Worm (Caenorhabditis elegans) whole organism, L4 larva: ENCODE measurements around the gene F20B6.4.
A peak's percentile ranks its signal among the peaks of the same experiment; 100 is the strongest.

Experiments used
- D1046.2 ChIP-seq: fragments of 200-800 bp; sonication (Bioruptor generic); IDR thresholded peaks from 2 replicates; pipeline ENCODE4 v1.3.6; 2022; ENCODE audit warnings: missing genetic modification characterization, missing compliant biosample characterization
- F10B5.3 ChIP-seq: sonication (generic microtip); optimal IDR thresholded peaks from 2 replicates; lab custom pipeline; 2016; ENCODE audit warnings: mild to moderate bottlenecking, missing genetic modification characterization, missing compliant biosample characterization
- F37D6.2 ChIP-seq: sonication (generic microtip); optimal IDR thresholded peaks from 2 replicates; lab custom pipeline; 2016; ENCODE audit warnings: mild to moderate bottlenecking, missing genetic modification characterization, missing compliant biosample characterization
- R02D3.7 ChIP-seq: fragments of 150-350 bp; sonication (generic microtip); optimal IDR thresholded peaks from 3 replicates; lab custom pipeline; 2014; ENCODE audit warnings: missing biosample characterization, missing genetic modification characterization
- T20F7.1 ChIP-seq: fragments of 200-800 bp; sonication (Bioruptor generic); optimal IDR thresholded peaks from 2 replicates; lab custom pipeline; 2018; ENCODE audit warnings: mild to moderate bottlenecking, missing genetic modification characterization, missing compliant biosample characterization
- T26A8.4 ChIP-seq: fragments of 200-800 bp; sonication (Bioruptor generic); IDR thresholded peaks from 2 replicates; pipeline ENCODE4 v1.3.6; 2022; ENCODE audit warnings: missing genetic modification characterization, missing compliant biosample characterization
- Y75B8A.6 ChIP-seq: fragments of 200-800 bp; sonication (Bioruptor generic); IDR thresholded peaks from 2 replicates; pipeline ENCODE4 v1.3.6; 2022; ENCODE audit warnings: missing genetic modification reagents, missing genetic modification characterization, missing compliant biosample characterization
- ZK546.5 ChIP-seq, 2 experiments: sonication (generic microtip); optimal IDR thresholded peaks; 2 replicates each; lab custom pipeline; 2017; ENCODE audit warnings: missing biosample characterization in 2 of 2, missing genetic modification characterization in 2 of 2
- aha-1 ChIP-seq: fragments of 150-350 bp; peaks from one replicate; lab custom pipeline; 2014; ENCODE audit warnings: missing biosample characterization, missing genetic modification characterization
- arid-1 ChIP-seq: fragments of 200-800 bp; sonication (Bioruptor generic); conservative IDR thresholded peaks from 2 replicates; pipeline ENCODE4 v1.3.6; 2022; ENCODE audit warnings: missing genetic modification reagents, missing genetic modification characterization, missing compliant biosample characterization
- attf-4 ChIP-seq: sonication (generic microtip); optimal IDR thresholded peaks from 3 replicates; lab custom pipeline; 2017; ENCODE audit warnings: missing biosample characterization, missing genetic modification characterization
- ceh-32 ChIP-seq: sonication (generic microtip); optimal IDR thresholded peaks from 2 replicates; lab custom pipeline; 2016; ENCODE audit warnings: mild to moderate bottlenecking, missing genetic modification characterization, missing compliant biosample characterization; ENCODE audit not compliant: poor library complexity
- ceh-62 ChIP-seq: sonication (generic microtip); optimal IDR thresholded peaks from 2 replicates; lab custom pipeline; 2017; ENCODE audit warnings: missing biosample characterization, missing genetic modification characterization
- ceh-82 ChIP-seq: sonication (generic microtip); optimal IDR thresholded peaks from 2 replicates; lab custom pipeline; 2017; ENCODE audit warnings: missing biosample characterization, missing genetic modification characterization
- dmd-6 ChIP-seq: fragments of 200-800 bp; sonication (Bioruptor generic); IDR thresholded peaks from 2 replicates; pipeline ENCODE4 v1.3.6; 2022; ENCODE audit warnings: missing genetic modification reagents, missing genetic modification characterization, missing compliant biosample characterization
- dmd-8 ChIP-seq: fragments of 200-800 bp; sonication (Bioruptor generic); IDR thresholded peaks from 2 replicates; pipeline ENCODE4 v1.3.6; 2022; ENCODE audit warnings: missing genetic modification characterization, missing compliant biosample characterization
- egl-43 ChIP-seq: fragments of 200-800 bp; sonication (Bioruptor generic); IDR thresholded peaks from 2 replicates; pipeline ENCODE4 v1.3.6; 2022; ENCODE audit warnings: missing genetic modification reagents, missing genetic modification characterization, missing compliant biosample characterization
- gei-8 ChIP-seq: fragments of 200-800 bp; sonication (Bioruptor generic); optimal IDR thresholded peaks from 2 replicates; lab custom pipeline; 2018; ENCODE audit warnings: mild to moderate bottlenecking, missing genetic modification characterization, missing compliant biosample characterization
- hif-1 ChIP-seq, 2 experiments: sonication (generic microtip); optimal IDR thresholded peaks; 2 replicates each; lab custom pipeline; 2016 to 2017; ENCODE audit warnings: missing compliant biosample characterization in 2 of 2, missing genetic modification characterization in 2 of 2, missing genetic modification reagents in 2 of 2, missing genotype in 2 of 2, mild to moderate bottlenecking in 1 of 2
- hmg-1.1 ChIP-seq: fragments of 200-800 bp; sonication (Bioruptor generic); IDR thresholded peaks from 2 replicates; pipeline ENCODE4 v1.3.6; 2022; ENCODE audit warnings: missing genetic modification reagents, missing genetic modification characterization, missing compliant biosample characterization
- jun-1 ChIP-seq: fragments of 150-350 bp; optimal IDR thresholded peaks from 2 replicates; lab custom pipeline; 2014; ENCODE audit warnings: missing biosample characterization, missing genetic modification reagents, missing genetic modification characterization
- lin-13 ChIP-seq: fragments of 150-350 bp; optimal IDR thresholded peaks from 2 replicates; lab custom pipeline; 2014; ENCODE audit warnings: missing biosample characterization, missing genetic modification reagents, missing genetic modification characterization
- lin-29 ChIP-seq: fragments of 200-800 bp; sonication (Bioruptor generic); IDR thresholded peaks from 2 replicates; pipeline ENCODE4 v1.3.6; 2022; ENCODE audit warnings: missing genetic modification reagents, missing genetic modification characterization, missing compliant biosample characterization
- lin-38 ChIP-seq: fragments of 200-800 bp; sonication (Bioruptor generic); IDR thresholded peaks from 2 replicates; pipeline ENCODE4 v1.3.6; 2022; ENCODE audit warnings: missing genetic modification reagents, missing genetic modification characterization, missing compliant biosample characterization
- madf-9 ChIP-seq: fragments of 200-800 bp; sonication (Bioruptor generic); conservative IDR thresholded peaks from 2 replicates; pipeline ENCODE4 v1.3.6; 2022; ENCODE audit warnings: missing genetic modification reagents, missing genetic modification characterization, missing compliant biosample characterization
- mep-1 ChIP-seq: fragments of 150-350 bp; sonication (generic microtip); optimal IDR thresholded peaks from 3 replicates; lab custom pipeline; 2014; ENCODE audit warnings: missing biosample characterization, missing genetic modification characterization
- mes-2 ChIP-seq: sonication (generic microtip); optimal IDR thresholded peaks from 2 replicates; lab custom pipeline; 2016; ENCODE audit warnings: missing genotype, mild to moderate bottlenecking, missing genetic modification characterization, missing compliant biosample characterization; ENCODE audit not compliant: poor library complexity, severe bottlenecking
- mxl-3 ChIP-seq: fragments of 200-800 bp; sonication (Bioruptor generic); optimal IDR thresholded peaks from 2 replicates; lab custom pipeline; 2018; ENCODE audit warnings: mild to moderate bottlenecking, missing genetic modification characterization, missing compliant biosample characterization
- nhr-10 ChIP-seq: fragments of 150-350 bp; optimal IDR thresholded peaks from 2 replicates; lab custom pipeline; 2014; ENCODE audit warnings: missing biosample characterization, missing genetic modification characterization
- nhr-237 ChIP-seq: sonication (generic microtip); optimal IDR thresholded peaks from 2 replicates; lab custom pipeline; 2017; ENCODE audit warnings: missing biosample characterization, missing genetic modification characterization
- nhr-25 ChIP-seq: sonication (generic microtip); optimal IDR thresholded peaks from 2 replicates; lab custom pipeline; 2017; ENCODE audit warnings: missing genetic modification characterization, mild to moderate bottlenecking, missing compliant biosample characterization, antibody characterized with exemption, moderate library complexity, borderline replicate concordance; ENCODE audit not compliant: insufficient read depth
- nhr-41 ChIP-seq: fragments of 200-800 bp; sonication (Bioruptor generic); IDR thresholded peaks from 2 replicates; pipeline ENCODE4 v1.3.6; 2022; ENCODE audit warnings: missing genetic modification reagents, missing genetic modification characterization, missing compliant biosample characterization
- nhr-48 ChIP-seq: sonication (generic microtip); optimal IDR thresholded peaks from 2 replicates; lab custom pipeline; 2016; ENCODE audit warnings: mild to moderate bottlenecking, missing genetic modification characterization, missing compliant biosample characterization
- pha-4 ChIP-seq, 2 experiments: fragments of 150-350 bp in 1 of 2; fragments of 200-800 bp in 1 of 2; sonication (Bioruptor generic) in 1 of 2; IDR thresholded peaks in 1 of 2; optimal IDR thresholded peaks in 1 of 2; 2 replicates each; pipeline versions ENCODE4 v1.3.6 to Lab custom; 2014 to 2022; ENCODE audit warnings: missing genetic modification characterization in 2 of 2, missing genetic modification reagents in 2 of 2, missing biosample characterization in 1 of 2, missing compliant biosample characterization in 1 of 2
- pqm-1 ChIP-seq: sonication (generic microtip); optimal IDR thresholded peaks from 2 replicates; lab custom pipeline; 2017; ENCODE audit warnings: missing biosample characterization, missing genetic modification characterization
- saeg-2 ChIP-seq: fragments of 200-800 bp; sonication (Bioruptor generic); IDR thresholded peaks from 2 replicates; pipeline ENCODE4 v1.3.6; 2022; ENCODE audit warnings: missing genetic modification reagents, missing genetic modification characterization, missing compliant biosample characterization
- skn-1 ChIP-seq: fragments of 150-350 bp; optimal IDR thresholded peaks from 2 replicates; lab custom pipeline; 2014; ENCODE audit warnings: missing biosample characterization, missing genetic modification characterization
- snpc-1.2 ChIP-seq: fragments of 200-800 bp; sonication (Bioruptor generic); IDR thresholded peaks from 2 replicates; pipeline ENCODE4 v1.3.6; 2022; ENCODE audit warnings: missing genetic modification reagents, missing genetic modification characterization, missing compliant biosample characterization
- spr-3 ChIP-seq: fragments of 200-800 bp; sonication (Bioruptor generic); optimal IDR thresholded peaks from 2 replicates; lab custom pipeline; 2018; ENCODE audit warnings: mild to moderate bottlenecking, missing genetic modification characterization, missing compliant biosample characterization
- tag-97 ChIP-seq: fragments of 200-800 bp; sonication (Bioruptor generic); IDR thresholded peaks from 2 replicates; pipeline ENCODE4 v1.3.6; 2022; ENCODE audit warnings: missing genetic modification characterization, missing compliant biosample characterization
- tra-1 ChIP-seq: fragments of 200-800 bp; sonication (Bioruptor generic); IDR thresholded peaks from 2 replicates; pipeline ENCODE4 v1.3.6; 2022; ENCODE audit warnings: missing genetic modification reagents, missing genetic modification characterization, missing compliant biosample characterization
- unc-62 ChIP-seq, 3 experiments: fragments of 150-350 bp in 1 of 3; sonication (generic microtip); optimal IDR thresholded peaks in 2 of 3; peaks in 1 of 3; 1 replicate in 1 of 3; 2 replicates in 2 of 3; lab custom pipeline; 2014 to 2017; ENCODE audit warnings: missing biosample characterization in 3 of 3, missing genetic modification characterization in 3 of 3, missing genetic modification reagents in 3 of 3, missing genotype in 1 of 3
- zag-1 ChIP-seq: fragments of 150-350 bp; optimal IDR thresholded peaks from 2 replicates; lab custom pipeline; 2014; ENCODE audit warnings: missing biosample characterization, missing genetic modification characterization
- zfp-2 ChIP-seq: sonication (generic microtip); optimal IDR thresholded peaks from 2 replicates; lab custom pipeline; 2016; ENCODE audit warnings: mild to moderate bottlenecking, missing genetic modification characterization, missing compliant biosample characterization
- zip-11 ChIP-seq: fragments of 200-800 bp; sonication (Bioruptor generic); IDR thresholded peaks from 2 replicates; pipeline ENCODE4 v1.3.6; 2022; ENCODE audit warnings: missing genetic modification characterization, missing compliant biosample characterization
- zip-2 ChIP-seq: fragments of 150-350 bp; optimal IDR thresholded peaks from 2 replicates; lab custom pipeline; 2014; ENCODE audit warnings: missing biosample characterization, missing genetic modification characterization

The F20B6.4 gene

DNA sequence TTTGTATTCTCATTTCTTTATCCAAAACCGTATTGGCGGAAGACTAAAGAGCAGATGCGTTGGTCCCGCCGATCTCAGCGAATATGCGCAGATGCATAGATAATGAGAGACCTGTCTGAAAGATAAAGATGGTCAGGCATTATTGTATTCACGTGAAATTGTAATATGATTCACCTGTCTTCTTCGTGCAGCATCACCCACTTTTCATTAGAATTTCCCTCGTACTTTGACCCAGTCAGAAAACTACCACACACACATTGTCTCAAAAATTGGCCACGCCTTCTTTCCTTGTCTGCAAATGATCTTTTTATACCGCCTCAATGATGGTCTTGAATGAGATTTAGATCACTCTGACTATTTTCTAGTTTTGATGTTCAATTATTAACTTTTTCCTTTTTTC, 50.3 kb downstream of the F20B6.4 start (continued):
- 0 out of 2 replicates have a peak, but pooled peaks have one; percentile 17 for TF ChIP-seq D1046.2
- no peak for TF ChIP-seq lin-38 (GFP tag; lab: Robert Waterston, UW)
- TF ChIP-seq nhr-25 (tag; lab: Kevin White, UChicago): peak; percentile 23
- no peak for TF ChIP-seq spr-3 (GFP tag; lab: Kevin White, UChicago)
- TF ChIP-seq nhr-237 (tag; lab: Kevin White, UChicago): no peak
- TF ChIP-seq tag-97 (GFP tag; lab: Robert Waterston, UW): no peak
- no peak for TF ChIP-seq F37D6.2 (tag; lab: Kevin White, UChicago)
- no peak for TF ChIP-seq madf-9 (GFP tag; lab: Robert Waterston, UW)
- no peak for TF ChIP-seq mep-1 (tag; lab: Kevin White, UChicago)
- TF ChIP-seq unc-62 (GFP tag; optimal IDR thresholded peaks at IDR 0.05 in 1 of 2; lab: Kevin White, UChicago): peak in 1 of 2 experiments; percentile 58
- TF ChIP-seq unc-62 (tag; optimal IDR thresholded peaks at IDR 0.05; lab: Kevin White, UChicago): no peak
- TF ChIP-seq T20F7.1: no peak
- TF ChIP-seq pqm-1: no peak
- peak; percentile 29 for TF ChIP-seq aha-1 (tag; lab: Kevin White, UChicago)
- no peak for TF ChIP-seq snpc-1.2
- no peak for TF ChIP-seq gei-8 (GFP tag; lab: Kevin White, UChicago)
- TF ChIP-seq T26A8.4 (GFP tag; lab: Robert Waterston, UW): no peak; the same call in none of the 2 replicates
- no peak for TF ChIP-seq attf-4 (tag; lab: Kevin White, UChicago)
- no peak for TF ChIP-seq arid-1

DNA sequence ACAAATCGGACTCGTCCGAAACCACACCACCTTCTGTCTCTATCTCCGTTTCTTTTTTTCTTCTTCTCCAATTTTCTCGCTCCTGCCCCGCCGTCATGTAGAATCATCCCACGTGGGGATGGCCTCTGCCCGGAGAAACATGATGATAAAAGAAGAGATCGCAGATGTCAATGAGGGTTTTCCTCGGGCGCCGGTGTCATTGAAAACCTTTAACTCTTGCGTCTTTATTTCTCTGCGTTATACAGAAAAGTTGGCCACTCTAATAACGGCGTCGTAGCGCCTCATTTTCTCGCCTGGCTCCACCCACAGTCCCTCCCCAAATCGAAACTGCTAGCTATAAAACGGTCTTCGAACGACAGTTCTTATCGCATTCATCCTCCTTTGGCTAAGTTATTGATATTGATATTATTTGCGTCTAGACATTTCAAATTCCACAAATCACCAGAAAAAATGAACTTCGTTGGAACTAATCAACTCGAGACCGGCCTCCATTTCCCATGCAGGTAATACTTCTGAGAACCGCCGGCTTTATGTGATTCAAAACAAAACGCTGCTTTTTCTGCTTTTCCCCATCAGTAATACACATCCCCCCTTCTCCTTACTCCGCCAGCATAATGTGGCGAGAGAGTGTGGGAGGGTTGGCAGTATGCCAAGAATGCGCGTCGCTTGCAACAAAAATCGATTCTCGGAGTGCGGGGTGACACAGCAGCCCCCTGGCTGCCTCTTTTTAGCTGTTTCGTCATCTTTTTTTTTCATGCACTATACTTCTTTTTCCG, 51.1 kb downstream of the F20B6.4 start:
- TF ChIP-seq Y75B8A.6 (GFP tag; lab: Robert Waterston, UW): no peak
- TF ChIP-seq jun-1 (tag; lab: Kevin White, UChicago): no peak
- TF ChIP-seq F10B5.3 (tag; lab: Kevin White, UChicago): no peak
- TF ChIP-seq D1046.2: no peak
- TF ChIP-seq zag-1 (tag; lab: Kevin White, UChicago): no peak
- no peak for TF ChIP-seq ceh-82 (tag; lab: Kevin White, UChicago)
- no peak for TF ChIP-seq zip-11 (GFP tag; lab: Robert Waterston, UW)
- no peak for TF ChIP-seq attf-4 (tag; lab: Kevin White, UChicago)
- no peak for TF ChIP-seq lin-29 (GFP tag; lab: Robert Waterston, UW)
- TF ChIP-seq dmd-8 (GFP tag; lab: Robert Waterston, UW): no peak
- no peak for TF ChIP-seq saeg-2
- TF ChIP-seq ceh-32 (tag; lab: Kevin White, UChicago): no peak
- TF ChIP-seq skn-1: no peak
- peak; percentile 64 for TF ChIP-seq F37D6.2 (tag; lab: Kevin White, UChicago)
- peak; percentile 75 for TF ChIP-seq egl-43
- no peak for TF ChIP-seq zip-2 (tag; lab: Kevin White, UChicago)
- no peak for TF ChIP-seq ceh-62 (tag; lab: Kevin White, UChicago)
- peak; percentile 97 for TF ChIP-seq dmd-6 (GFP tag; lab: Robert Waterston, UW)
- 0 out of 2 replicates have a peak, but pooled peaks have one; percentile 17 for TF ChIP-seq nhr-41
- TF ChIP-seq ZK546.5 (tag; optimal IDR thresholded peaks at IDR 0.05; lab: Kevin White, UChicago): no peak
- TF ChIP-seq mes-2 (tag; lab: Kevin White, UChicago): peak; percentile 63
- peak; percentile 38; the same call in 1 of the 2 replicates for TF ChIP-seq pha-4 (GFP tag; IDR thresholded peaks at IDR 0.05; lab: Robert Waterston, UW)
- peak; percentile 55 for TF ChIP-seq pha-4 (tag; optimal IDR thresholded peaks at IDR 0.05; lab: Kevin White, UChicago)
- no peak for TF ChIP-seq gei-8 (GFP tag; lab: Kevin White, UChicago)
- no peak for TF ChIP-seq R02D3.7 (tag; lab: Kevin White, UChicago)
- TF ChIP-seq nhr-48 (tag; lab: Kevin White, UChicago): peak; percentile 65
- TF ChIP-seq tra-1 (GFP tag; lab: Robert Waterston, UW): peak; percentile 29; the same call in 1 of the 2 replicates
- TF ChIP-seq lin-13 (GFP tag; lab: Kevin White, UChicago): peak; percentile 39
- peak; percentile 35 to 83 for TF ChIP-seq hif-1 (tag; optimal IDR thresholded peaks at IDR 0.05; lab: Kevin White, UChicago)
- peak; percentile 82 for TF ChIP-seq mep-1 (tag; lab: Kevin White, UChicago)
- TF ChIP-seq hmg-1.1 (GFP tag; lab: Robert Waterston, UW): peak; percentile 62
- TF ChIP-seq madf-9 (GFP tag; lab: Robert Waterston, UW): 0 out of 2 replicates have a peak, but pooled peaks have one; percentile 7
- TF ChIP-seq zfp-2 (tag; lab: Kevin White, UChicago): peak; percentile 36
- TF ChIP-seq nhr-10 (tag; lab: Kevin White, UChicago): peak; percentile 48
- TF ChIP-seq mxl-3 (GFP tag; lab: Kevin White, UChicago): peak; percentile 93
